Worm (Caenorhabditis elegans) whole organism, late embryonic: Measurements from ENCODE around the gene atg-7.

Source experiments
- F13H6.1 ChIP-seq: sonication (generic microtip); optimal IDR thresholded peaks from 2 replicates; lab custom pipeline; 2016; ENCODE audit warnings: missing genetic modification characterization, missing compliant biosample characterization
- Y22D7AL.16 ChIP-seq: sonication (generic microtip); optimal IDR thresholded peaks from 2 replicates; lab custom pipeline; 2016; ENCODE audit warnings: missing genetic modification characterization, missing compliant biosample characterization
- fkh-6 ChIP-seq: sonication (generic microtip); optimal IDR thresholded peaks from 2 replicates; lab custom pipeline; 2016; ENCODE audit warnings: missing genetic modification characterization, missing compliant biosample characterization
- pha-4 ChIP-seq: fragments of 150-350 bp; optimal IDR thresholded peaks from 2 replicates; lab custom pipeline; 2018; ENCODE audit warnings: missing biosample characterization, missing genetic modification reagents, missing genetic modification characterization
- tbx-2 ChIP-seq: sonication (generic microtip); optimal IDR thresholded peaks from 2 replicates; lab custom pipeline; 2016; ENCODE audit warnings: missing genetic modification characterization, missing compliant biosample characterization

DNA sequence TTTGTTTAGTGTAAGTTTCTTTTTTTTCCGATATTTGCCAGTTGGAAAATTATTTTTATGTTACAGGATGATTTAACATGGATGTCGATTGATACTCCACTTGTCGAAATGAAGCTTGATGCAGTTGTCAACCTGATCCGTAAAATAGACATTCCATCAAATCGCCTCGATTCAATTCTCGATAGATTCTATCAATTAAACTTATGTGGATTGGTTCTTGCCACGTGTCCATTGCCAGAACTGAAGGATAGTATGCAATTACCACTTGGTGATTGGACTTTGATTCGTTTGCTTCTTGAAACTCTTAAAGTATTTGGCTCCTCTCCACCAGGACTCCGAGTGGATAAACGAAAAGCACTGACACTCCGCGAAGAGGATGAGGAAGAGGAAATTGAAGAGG is 36.5 kb downstream of the atg-7 start:
- TF ChIP-seq pha-4 (tag; lab: Kevin White, UChicago) = no peak
- TF ChIP-seq F13H6.1 (tag; lab: Kevin White, UChicago) = no peak
- TF ChIP-seq Y22D7AL.16 (tag; lab: Kevin White, UChicago) = no peak
- no peak for TF ChIP-seq tbx-2 (tag; lab: Kevin White, UChicago)
- TF ChIP-seq fkh-6 = no peak
